Worm (Caenorhabditis elegans): ENCODE results near the gene K11H3.3.

DNA sequence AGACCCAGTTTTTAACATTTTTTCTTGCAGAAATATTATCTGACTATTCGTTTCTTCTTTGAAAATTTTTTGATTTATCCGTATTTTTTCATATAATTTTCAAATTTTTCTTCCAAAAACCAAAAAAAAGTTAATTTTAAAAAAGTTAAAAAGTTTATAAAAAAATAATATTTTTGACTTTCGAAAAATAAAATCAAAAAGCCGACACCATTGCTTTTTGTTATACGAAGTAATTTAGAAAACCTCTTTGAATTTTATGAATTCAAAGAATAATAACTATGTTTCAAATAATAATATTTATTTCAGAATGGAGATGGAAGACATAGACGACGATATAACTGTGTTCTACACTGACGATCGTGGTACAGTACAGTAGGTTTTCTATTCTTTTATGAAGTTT lies 16.8 kb upstream of the K11H3.3 start, which contains the start of gene K11H3.8:
- no peak for TF ChIP-seq sem-2 (GFP tag; optimal IDR thresholded peaks at IDR 0.05)
- TF ChIP-seq tbx-8 (GFP tag; optimal IDR thresholded peaks at IDR 0.05): no peak

Data from whole organism, mixed stage, embryonic.